Worm (Caenorhabditis elegans): Measurements from ENCODE around the gene C24H10.4.

Gene C24H10.4

DNA sequence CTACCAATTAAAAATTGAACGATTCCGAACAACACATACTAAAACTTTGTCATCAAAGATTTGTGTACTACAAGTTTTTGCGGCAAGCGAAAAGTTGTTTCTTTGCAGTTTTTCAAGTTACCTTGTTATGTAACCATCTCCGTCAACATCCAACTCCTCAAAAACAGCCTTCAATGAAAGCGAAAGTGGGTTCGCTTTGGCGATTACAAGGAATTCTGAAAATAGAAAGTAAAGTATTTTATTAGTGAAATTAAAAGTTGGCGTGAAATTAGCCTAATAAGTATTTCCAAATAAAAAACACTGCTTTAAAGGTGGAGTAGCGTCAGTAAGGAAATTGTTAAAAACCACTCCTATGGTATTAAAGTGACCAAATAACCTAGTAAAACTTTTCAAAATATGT lies 16.5 kb upstream of the C24H10.4 start:
- TF ChIP-seq nhr-25 (tag; optimal IDR thresholded peaks at IDR 0.05) (peak; percentile 58), nfya-1 (tag; optimal IDR thresholded peaks at IDR 0.05; ENCODE audit: insufficient read depth) (no peak), hmg-11 (tag; optimal IDR thresholded peaks at IDR 0.05) (no peak), sea-2 (GFP tag; optimal IDR thresholded peaks at IDR 0.05) (no peak)

DNA sequence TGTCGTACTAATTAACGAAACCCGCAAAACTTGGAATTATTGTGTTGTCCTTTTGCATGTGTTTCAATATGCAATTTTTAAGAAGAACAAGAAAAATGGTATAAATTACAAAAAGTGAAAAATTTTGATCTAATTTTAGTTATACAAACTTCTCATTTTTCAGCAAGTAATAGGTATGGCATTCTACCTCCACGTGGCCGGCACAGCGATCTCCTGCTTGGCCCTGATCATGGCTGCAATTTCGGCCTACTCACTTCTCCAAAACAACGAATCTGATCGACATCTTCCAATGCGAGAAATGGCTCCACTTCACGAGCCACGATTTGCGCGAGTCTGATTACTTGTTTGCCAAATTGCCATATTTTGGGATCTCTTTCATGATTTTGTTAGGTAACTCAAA lies 14.8 kb upstream of the C24H10.4 start:
- TF ChIP-seq pha-4 (tag; optimal IDR thresholded peaks at IDR 0.05), result no peak
- no peak for TF ChIP-seq ztf-4 (tag; optimal IDR thresholded peaks at IDR 0.05)
- TF ChIP-seq nhr-23 (tag; optimal IDR thresholded peaks at IDR 0.05), result no peak
- no peak for TF ChIP-seq tbx-2 (tag; optimal IDR thresholded peaks at IDR 0.05)
- TF ChIP-seq ceh-28 (tag; optimal IDR thresholded peaks at IDR 0.05), result no peak
- no peak for TF ChIP-seq nhr-11 (tag; optimal IDR thresholded peaks at IDR 0.05)
- TF ChIP-seq fos-1 (tag; optimal IDR thresholded peaks at IDR 0.05), result no peak
- TF ChIP-seq ceh-16 (tag; optimal IDR thresholded peaks at IDR 0.05), result no peak
- TF ChIP-seq snpc-4 (tag; optimal IDR thresholded peaks at IDR 0.05), result no peak

DNA sequence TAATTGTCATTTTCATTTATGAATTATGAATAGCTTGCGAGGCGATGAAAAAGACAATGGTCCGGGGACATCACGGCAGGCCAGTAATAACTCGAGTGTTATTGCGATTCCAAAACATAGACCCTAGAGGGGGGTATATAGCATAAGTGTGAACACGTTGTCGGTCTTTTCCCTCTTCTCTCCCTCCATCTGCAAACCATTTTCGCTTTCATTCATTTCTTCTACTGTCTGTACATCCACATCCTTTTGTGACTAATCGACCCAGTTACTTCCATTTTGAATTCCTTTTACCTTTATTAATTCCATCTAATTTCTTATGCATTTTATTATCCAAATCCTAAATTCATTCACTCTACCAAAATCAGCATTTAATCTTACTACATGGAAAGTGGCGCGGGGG lies 12.0 kb upstream of the C24H10.4 start:
- no peak for TF ChIP-seq ceh-16 (tag; optimal IDR thresholded peaks at IDR 0.05)
- no peak for TF ChIP-seq unc-62 (GFP tag; optimal IDR thresholded peaks at IDR 0.05)
- TF ChIP-seq elt-3 (tag; optimal IDR thresholded peaks at IDR 0.05), result no peak
- no peak for TF ChIP-seq lin-39 (tag; optimal IDR thresholded peaks at IDR 0.05)
- no peak for TF ChIP-seq nhr-67 (tag; optimal IDR thresholded peaks at IDR 0.05)
- TF ChIP-seq fkh-10 (GFP tag; optimal IDR thresholded peaks at IDR 0.05), result no peak
- TF ChIP-seq jun-1 (tag; optimal IDR thresholded peaks at IDR 0.05), result no peak
- TF ChIP-seq hmg-11 (tag; optimal IDR thresholded peaks at IDR 0.05), result no peak
- no peak for TF ChIP-seq pha-4 (tag; optimal IDR thresholded peaks at IDR 0.05)
- no peak for TF ChIP-seq nfya-1 (tag; optimal IDR thresholded peaks at IDR 0.05; ENCODE audit: insufficient read depth)

DNA sequence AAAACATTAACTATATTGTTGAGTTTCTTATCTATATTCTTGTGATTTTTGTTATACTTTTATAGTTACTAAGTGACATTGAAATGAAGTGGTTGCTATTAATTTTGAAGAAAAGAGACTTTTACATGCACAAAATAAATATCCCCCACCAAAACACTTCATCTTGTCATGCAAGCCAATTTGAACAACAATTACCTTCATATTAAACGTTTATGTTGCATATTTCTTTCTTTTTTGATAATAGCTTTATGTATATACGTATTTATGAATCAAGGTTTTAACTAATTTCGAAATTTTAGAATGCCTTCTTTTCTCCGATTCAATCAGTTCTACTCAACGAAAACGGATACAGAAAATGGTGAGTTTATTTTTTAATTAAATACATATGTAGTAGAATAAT lies 8.7 kb upstream of the C24H10.4 start, which contains the start of gene clc-7:
TSS of gene clc-7 (plus strand) at position 301 of the 400 bp plus-strand sequence.
- TF ChIP-seq zag-1 (tag; optimal IDR thresholded peaks at IDR 0.05) (no peak), ceh-82 (tag; optimal IDR thresholded peaks at IDR 0.05) (no peak), ztf-11 (tag; optimal IDR thresholded peaks at IDR 0.05) (no peak), pha-4 (tag; optimal IDR thresholded peaks at IDR 0.05) (no peak)

DNA sequence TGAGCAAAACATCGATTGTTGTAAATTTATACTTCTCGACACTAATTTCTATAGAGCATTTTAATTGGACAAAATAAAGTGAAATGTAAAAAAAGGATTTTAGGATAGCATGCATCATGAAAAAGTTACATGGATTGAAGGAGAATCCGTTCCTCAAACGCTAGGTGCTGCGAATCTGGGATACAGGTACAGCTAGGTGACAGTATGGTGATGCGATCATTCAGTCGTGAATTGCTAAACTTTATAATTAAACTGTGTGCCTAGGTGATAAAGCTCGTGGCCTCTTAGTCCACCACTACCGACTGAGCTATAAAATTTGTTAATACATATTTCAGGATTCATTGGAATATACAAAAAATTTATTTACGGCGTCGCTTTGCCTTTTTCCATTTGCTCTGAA lies 7.5 kb upstream of the C24H10.4 start:
- TF ChIP-seq eor-1 (tag; optimal IDR thresholded peaks at IDR 0.05) (no peak), ama-1 (optimal IDR thresholded peaks at IDR 0.05) (peak; percentile 41), ztf-4 (tag; optimal IDR thresholded peaks at IDR 0.05) (no peak)

DNA sequence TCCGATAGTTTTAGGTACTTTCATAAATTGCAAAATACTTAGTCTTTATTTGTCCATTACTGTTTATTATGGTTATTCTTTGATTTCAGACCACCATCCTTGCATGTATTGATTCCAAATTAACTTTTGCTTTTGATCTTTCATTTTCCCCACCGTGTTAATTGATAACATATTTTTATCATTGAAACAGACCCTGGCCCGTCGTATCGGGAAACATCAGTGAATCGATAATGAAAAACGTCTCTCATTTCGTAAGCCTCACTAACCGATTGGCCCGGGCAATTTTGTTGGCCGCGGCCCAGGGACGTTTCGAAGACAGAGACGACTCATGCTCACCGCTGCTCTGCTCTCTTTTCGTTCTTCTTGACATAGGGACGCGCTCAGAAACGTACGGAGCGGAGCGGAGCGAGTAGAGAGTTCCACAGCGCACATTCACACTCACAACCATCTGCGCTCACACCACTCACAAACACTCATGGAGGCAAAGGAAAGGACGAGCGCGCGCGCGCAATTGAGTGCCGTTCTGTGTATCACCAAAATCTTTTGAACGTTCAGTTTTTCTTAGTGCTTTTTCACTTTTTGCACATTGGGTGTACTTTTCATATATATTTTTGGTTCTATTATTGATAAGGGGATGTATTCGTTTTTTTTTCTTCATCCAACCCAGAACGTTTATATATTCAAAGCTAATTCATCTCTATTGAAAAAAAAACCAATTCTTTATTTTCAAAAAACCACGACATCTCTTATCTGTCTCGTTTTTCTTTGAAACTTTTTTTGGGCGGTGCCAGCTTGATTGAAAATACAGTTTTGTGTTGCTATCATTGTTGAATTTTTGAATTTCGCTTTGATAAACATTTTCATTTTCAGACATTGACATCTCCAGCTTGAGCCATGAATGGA lies 4.9 kb upstream of the C24H10.4 start, which contains the start of gene C24H10.2:
TSS of gene C24H10.2 (plus strand) at position 853 of the 903 bp plus-strand sequence.
- TF ChIP-seq snpc-4 (tag; optimal IDR thresholded peaks at IDR 0.05), result no peak
- peak; percentile 90 for TF ChIP-seq elt-2 (tag; optimal IDR thresholded peaks at IDR 0.05)
- TF ChIP-seq lin-39 (tag; optimal IDR thresholded peaks at IDR 0.05), result peak; percentile 91
- TF ChIP-seq nhr-76 (tag; optimal IDR thresholded peaks at IDR 0.05), result no peak
- TF ChIP-seq nhr-67 (tag; optimal IDR thresholded peaks at IDR 0.05), result no peak
- TF ChIP-seq zag-1 (tag; optimal IDR thresholded peaks at IDR 0.05), result no peak
- no peak for TF ChIP-seq fkh-2 (tag; optimal IDR thresholded peaks at IDR 0.05)
- TF ChIP-seq ama-1 (optimal IDR thresholded peaks at IDR 0.05), result no peak
- TF ChIP-seq fkh-10 (GFP tag; optimal IDR thresholded peaks at IDR 0.05), result no peak
- no peak for TF ChIP-seq elt-3 (tag; optimal IDR thresholded peaks at IDR 0.05)
- no peak for TF ChIP-seq nhr-25 (tag; optimal IDR thresholded peaks at IDR 0.05)
- no peak for TF ChIP-seq R02D3.7 (tag; optimal IDR thresholded peaks at IDR 0.05)
- no peak for TF ChIP-seq nhr-237 (tag; optimal IDR thresholded peaks at IDR 0.05)
- TF ChIP-seq ceh-28 (tag; optimal IDR thresholded peaks at IDR 0.05), result peak; percentile 60
- no peak for TF ChIP-seq unc-62 (GFP tag; optimal IDR thresholded peaks at IDR 0.05)
- TF ChIP-seq ztf-4 (tag; optimal IDR thresholded peaks at IDR 0.05), result no peak
- TF ChIP-seq lin-15B (tag; optimal IDR thresholded peaks at IDR 0.05), result no peak
- peak; percentile 76 for TF ChIP-seq nfya-1 (tag; optimal IDR thresholded peaks at IDR 0.05; ENCODE audit: insufficient read depth)
- no peak for TF ChIP-seq fos-1 (tag; optimal IDR thresholded peaks at IDR 0.05)
- TF ChIP-seq nhr-12 (tag; optimal IDR thresholded peaks at IDR 0.05), result no peak
- TF ChIP-seq sea-2 (GFP tag; optimal IDR thresholded peaks at IDR 0.05), result no peak
- TF ChIP-seq ceh-16 (tag; optimal IDR thresholded peaks at IDR 0.05), result no peak
- TF ChIP-seq egl-5 (tag; optimal IDR thresholded peaks at IDR 0.05), result peak; percentile 56
- no peak for TF ChIP-seq mml-1 (tag; optimal IDR thresholded peaks at IDR 0.05)
- no peak for TF ChIP-seq nhr-11 (tag; optimal IDR thresholded peaks at IDR 0.05)
- TF ChIP-seq egl-27 (tag; optimal IDR thresholded peaks at IDR 0.05), result no peak
- TF ChIP-seq elt-1 (tag; optimal IDR thresholded peaks at IDR 0.05), result peak; percentile 8
- no peak for TF ChIP-seq nhr-43 (tag; optimal IDR thresholded peaks at IDR 0.05; ENCODE audit: poor library complexity, severe bottlenecking)
- TF ChIP-seq ZK546.5 (tag; optimal IDR thresholded peaks at IDR 0.05), result no peak
- TF ChIP-seq tbx-2 (tag; optimal IDR thresholded peaks at IDR 0.05), result peak; percentile 20
- TF ChIP-seq unc-39 (tag; optimal IDR thresholded peaks at IDR 0.05), result no peak
- TF ChIP-seq nhr-77 (tag; optimal IDR thresholded peaks at IDR 0.05), result no peak
